Fruit fly (Drosophila melanogaster) whole organism, prepupa: ENCODE results near the gene Fit1.

Experiments used
- Blimp-1 ChIP-seq: fragments of 200-800 bp; sonication (Bioruptor generic); optimal IDR thresholded peaks from 3 replicates; lab custom pipeline; 2017; ENCODE audit warnings: missing biosample characterization, missing genetic modification characterization, mild to moderate bottlenecking, moderate library complexity, missing genetic modification reagents
- Eip93F ChIP-seq: fragments of 200-800 bp; sonication (Bioruptor generic); optimal IDR thresholded peaks from 2 replicates; lab custom pipeline; 2016; ENCODE audit warnings: missing biosample characterization, mild to moderate bottlenecking, missing genetic modification characterization
- Gug ChIP-seq: fragments of 200-800 bp; sonication (Bioruptor generic); IDR thresholded peaks from 2 replicates; pipeline ENCODE4 v1.3.6; 2022; ENCODE audit warnings: missing biosample characterization, missing genetic modification characterization
- OdsH ChIP-seq: fragments of 200-800 bp; sonication (Bioruptor generic); optimal IDR thresholded peaks from 3 replicates; lab custom pipeline; 2016; ENCODE audit warnings: missing biosample characterization, missing genetic modification characterization
- fkh ChIP-seq: fragments of 200-800 bp; sonication (Bioruptor generic); optimal IDR thresholded peaks from 3 replicates; lab custom pipeline; 2017; ENCODE audit warnings: missing biosample characterization, mild to moderate bottlenecking, missing genetic modification characterization, moderate library complexity
- lz ChIP-seq: fragments of 200-800 bp; sonication (Bioruptor generic); optimal IDR thresholded peaks from 3 replicates; lab custom pipeline; 2016; ENCODE audit warnings: missing biosample characterization, missing genetic modification characterization

DNA sequence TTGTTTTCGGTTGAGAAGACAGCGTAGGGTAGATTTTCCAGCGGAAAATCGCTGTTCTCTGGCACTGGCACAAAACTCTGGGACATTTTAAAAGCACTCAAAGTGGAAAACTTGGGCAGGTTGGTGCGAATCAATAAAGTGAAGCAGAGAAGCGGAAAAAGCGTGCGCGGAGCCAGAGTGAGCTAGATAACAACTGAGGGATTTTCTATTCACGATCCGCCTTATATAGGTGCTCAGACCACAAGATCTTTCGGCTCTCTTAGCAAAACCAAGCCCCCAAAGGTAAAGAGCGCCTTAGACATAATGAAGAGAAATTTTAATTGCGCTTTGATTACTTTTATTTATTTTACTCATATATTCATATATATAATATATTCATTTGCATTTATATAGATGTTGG lies 29.6 kb upstream of the Fit1 start, which contains the start of gene Faa:
- TF ChIP-seq Blimp-1 = no peak
- no peak for TF ChIP-seq OdsH
- no peak for TF ChIP-seq fkh (GFP tag; lab: Kevin White, UChicago)
- TF ChIP-seq Gug (GFP tag; lab: Robert Waterston, UW) = no peak
- TF ChIP-seq Eip93F (GFP tag; lab: Kevin White, UChicago) = no peak
- TF ChIP-seq lz (GFP tag; lab: Kevin White, UChicago) = no peak
